Worm (Caenorhabditis elegans) whole organism, early embryonic: ENCODE results near the gene T09A5.15.

Experiments
- B0310.2 ChIP-seq: sonication (generic microtip); optimal IDR thresholded peaks from 2 replicates; lab custom pipeline; 2016; ENCODE audit warnings: mild to moderate bottlenecking, missing genetic modification characterization, missing compliant biosample characterization
- F13C5.2 ChIP-seq: sonication (generic microtip); optimal IDR thresholded peaks from 2 replicates; lab custom pipeline; 2017; ENCODE audit warnings: mild to moderate bottlenecking, missing genetic modification characterization, inconsistent platforms, missing compliant biosample characterization
- aly-1 ChIP-seq: sonication (generic microtip); optimal IDR thresholded peaks from 2 replicates; lab custom pipeline; 2016; ENCODE audit warnings: missing genetic modification characterization, missing compliant biosample characterization
- ama-1 ChIP-seq: fragments of 150-350 bp; optimal IDR thresholded peaks from 2 replicates; lab custom pipeline; 2014
- ceh-13 ChIP-seq: fragments of 200-800 bp; sonication (Bioruptor generic); optimal IDR thresholded peaks from 2 replicates; lab custom pipeline; 2018; ENCODE audit warnings: mild to moderate bottlenecking, missing genetic modification characterization, missing compliant biosample characterization
- ceh-36 ChIP-seq: sonication (generic microtip); optimal IDR thresholded peaks from 2 replicates; lab custom pipeline; 2016; ENCODE audit warnings: missing genetic modification characterization, inconsistent platforms, missing compliant biosample characterization
- ets-7 ChIP-seq: sonication (generic microtip); optimal IDR thresholded peaks from 2 replicates; lab custom pipeline; 2016; ENCODE audit warnings: missing genotype, missing genetic modification characterization, missing compliant biosample characterization
- flt-1 ChIP-seq: fragments of 200-800 bp; sonication (Bioruptor generic); IDR thresholded peaks from 2 replicates; pipeline ENCODE4 v1.3.6; 2022; ENCODE audit warnings: missing genetic modification characterization, missing compliant biosample characterization
- hmbx-1 ChIP-seq: sonication (generic microtip); optimal IDR thresholded peaks from 2 replicates; lab custom pipeline; 2016; ENCODE audit warnings: mild to moderate bottlenecking, missing genetic modification characterization, missing compliant biosample characterization
- hmg-4 ChIP-seq: fragments of 200-800 bp; sonication (Bioruptor generic); optimal IDR thresholded peaks from 2 replicates; lab custom pipeline; 2018; ENCODE audit warnings: mild to moderate bottlenecking, missing genetic modification characterization, missing compliant biosample characterization
- hnd-1 ChIP-seq: sonication (generic microtip); optimal IDR thresholded peaks from 2 replicates; lab custom pipeline; 2016; ENCODE audit warnings: missing genetic modification characterization, missing compliant biosample characterization
- pes-1 ChIP-seq: fragments of 200-800 bp; sonication (Bioruptor generic); IDR thresholded peaks from 2 replicates; pipeline ENCODE4 v1.3.6; 2022; ENCODE audit warnings: missing genetic modification reagents, missing genetic modification characterization, missing compliant biosample characterization
- scrt-1 ChIP-seq: fragments of 200-800 bp; sonication (Bioruptor generic); IDR thresholded peaks from 2 replicates; pipeline ENCODE4 v1.3.6; 2022; ENCODE audit warnings: missing genetic modification characterization, missing compliant biosample characterization
- sea-1 ChIP-seq: fragments of 200-800 bp; sonication (Bioruptor generic); conservative IDR thresholded peaks from 2 replicates; pipeline ENCODE4 v1.3.6; 2022; ENCODE audit warnings: missing genetic modification characterization, missing compliant biosample characterization
- tbx-11 ChIP-seq: fragments of 200-800 bp; sonication (Bioruptor generic); IDR thresholded peaks from 2 replicates; pipeline ENCODE4 v1.3.6; 2022; ENCODE audit warnings: missing genetic modification characterization, missing compliant biosample characterization
- tbx-37 ChIP-seq: fragments of 200-800 bp; sonication (Bioruptor generic); conservative IDR thresholded peaks from 2 replicates; pipeline ENCODE4 v1.3.6; 2022; ENCODE audit warnings: missing genetic modification reagents, missing genetic modification characterization, missing compliant biosample characterization
- tra-4 ChIP-seq: sonication (generic microtip); optimal IDR thresholded peaks from 2 replicates; lab custom pipeline; 2017; ENCODE audit warnings: missing genetic modification characterization, missing compliant biosample characterization

T09A5.15 gene

DNA sequence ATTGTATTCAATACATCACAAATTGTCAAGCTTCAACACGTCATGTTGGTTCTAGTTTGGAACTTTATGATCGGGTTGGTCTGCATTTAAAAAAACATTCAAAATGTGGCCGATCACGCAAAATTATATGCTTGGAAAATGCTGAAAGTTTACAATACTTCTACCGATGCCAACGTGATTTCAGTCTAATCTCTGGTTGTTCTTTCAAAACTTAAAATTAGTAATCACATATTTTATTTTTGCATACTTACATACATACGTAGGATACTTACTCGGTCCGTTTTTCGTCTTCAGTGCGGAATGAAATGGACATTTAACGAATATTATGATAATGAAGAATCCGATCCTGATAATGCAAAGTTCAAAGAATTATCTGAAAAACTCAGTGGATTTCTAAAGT, 32.7 kb upstream of the T09A5.15 start, which contains the start of gene srw-62:
Gene srw-62 (plus strand): TSS at position 301 of the 400 bp plus-strand sequence.
- TF ChIP-seq flt-1 (GFP tag; lab: Robert Waterston, UW) (no peak), ceh-36 (no peak), ets-7 (tag; lab: Kevin White, UChicago) (no peak), hmg-4 (GFP tag; lab: Kevin White, UChicago) (no peak), sea-1 (no peak), ama-1 (lab: Kevin White, UChicago) (no peak), aly-1 (no peak)

DNA sequence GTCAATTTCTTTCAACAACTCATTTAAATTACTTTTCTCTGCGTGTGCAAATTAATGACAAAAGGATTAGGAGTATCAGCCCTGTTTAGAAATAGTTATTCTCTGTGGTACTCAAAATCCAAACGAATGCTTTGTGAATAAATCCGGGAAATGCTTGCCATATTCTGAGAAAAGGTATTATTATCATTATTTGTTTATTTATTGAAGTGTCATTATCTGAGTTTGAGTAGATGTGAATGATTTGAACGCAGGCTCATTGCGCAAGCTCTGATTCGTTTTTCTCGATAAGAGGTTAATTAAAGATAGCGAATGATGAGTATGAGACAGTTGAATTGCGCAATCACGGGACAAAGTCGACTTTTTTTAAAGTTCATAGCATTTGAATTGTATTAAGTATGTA, 29.9 kb upstream of the T09A5.15 start:
- TF ChIP-seq tbx-37 (GFP tag; lab: Robert Waterston, UW) (no peak), tbx-11 (no peak), flt-1 (GFP tag; lab: Robert Waterston, UW) (no peak)

DNA sequence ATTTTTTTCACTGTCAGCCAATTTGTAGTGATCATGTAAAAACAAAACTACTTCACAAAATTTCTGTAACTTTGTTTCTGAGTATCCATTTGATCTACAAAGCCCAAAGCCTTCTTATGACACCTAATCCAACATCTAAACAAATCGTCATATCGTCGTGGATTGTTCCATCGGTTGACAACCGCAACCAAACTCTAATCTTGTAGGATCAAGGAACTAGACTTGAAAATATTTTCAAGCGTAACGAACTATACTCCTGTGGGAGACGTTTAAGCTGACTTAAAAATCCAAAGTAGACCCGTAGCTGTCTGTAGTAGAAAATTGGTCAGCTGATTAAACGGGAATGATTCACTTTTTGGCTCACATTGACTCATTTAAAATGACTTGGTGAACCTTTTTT, 28.1 kb upstream of the T09A5.15 start:
- TF ChIP-seq scrt-1 (GFP tag; lab: Robert Waterston, UW) (no peak), sea-1 (no peak)

DNA sequence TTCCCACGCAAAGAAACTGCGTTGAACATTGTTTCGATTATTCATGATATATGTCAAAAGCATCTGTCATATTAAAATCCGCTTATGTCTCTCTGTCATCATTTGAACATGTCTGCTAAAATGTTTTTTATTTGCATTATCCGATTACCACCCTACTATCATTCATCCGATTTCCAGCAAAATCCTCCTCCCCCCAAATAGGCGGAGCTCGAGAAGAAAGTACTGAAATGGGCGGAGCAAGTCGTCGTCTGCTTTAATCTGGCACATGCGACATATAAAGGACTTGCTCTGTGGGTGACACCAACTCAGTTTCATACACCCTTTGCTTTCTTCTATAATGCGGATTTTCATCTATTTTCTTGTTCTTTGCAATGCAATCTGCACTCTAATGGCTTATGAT, 25.7 kb upstream of the T09A5.15 start, which contains the start of gene T09A5.14:
Gene T09A5.14 (plus strand): TSS at position 301 of the 400 bp plus-strand sequence.
- TF ChIP-seq hmbx-1 (no peak), tbx-11 (no peak)

DNA sequence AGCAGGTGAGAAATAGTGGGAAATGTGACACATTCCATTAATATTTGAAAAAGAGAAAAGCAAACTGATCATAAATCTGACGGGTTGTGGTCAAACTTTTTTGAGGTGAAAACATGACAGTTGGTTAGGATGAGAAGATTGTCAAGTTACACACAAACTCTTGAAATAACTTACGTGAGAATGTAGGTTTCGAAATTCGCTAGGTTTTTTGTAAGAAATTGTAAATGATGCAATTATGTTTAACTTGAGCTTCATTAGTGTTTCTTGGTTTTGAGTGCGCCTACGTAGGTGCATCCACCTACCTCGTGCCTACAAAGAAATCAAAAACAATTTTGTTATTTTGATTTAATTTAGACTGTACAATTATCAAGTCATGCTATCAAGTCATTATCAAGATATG, 22.4 kb upstream of the T09A5.15 start, which contains the start of gene cex-2:
Gene cex-2 (minus strand): TSS at position 101 of the 400 bp plus-strand sequence.
- no peak for TF ChIP-seq F13C5.2
- TF ChIP-seq sea-1 = no peak
- TF ChIP-seq ceh-13 = no peak

DNA sequence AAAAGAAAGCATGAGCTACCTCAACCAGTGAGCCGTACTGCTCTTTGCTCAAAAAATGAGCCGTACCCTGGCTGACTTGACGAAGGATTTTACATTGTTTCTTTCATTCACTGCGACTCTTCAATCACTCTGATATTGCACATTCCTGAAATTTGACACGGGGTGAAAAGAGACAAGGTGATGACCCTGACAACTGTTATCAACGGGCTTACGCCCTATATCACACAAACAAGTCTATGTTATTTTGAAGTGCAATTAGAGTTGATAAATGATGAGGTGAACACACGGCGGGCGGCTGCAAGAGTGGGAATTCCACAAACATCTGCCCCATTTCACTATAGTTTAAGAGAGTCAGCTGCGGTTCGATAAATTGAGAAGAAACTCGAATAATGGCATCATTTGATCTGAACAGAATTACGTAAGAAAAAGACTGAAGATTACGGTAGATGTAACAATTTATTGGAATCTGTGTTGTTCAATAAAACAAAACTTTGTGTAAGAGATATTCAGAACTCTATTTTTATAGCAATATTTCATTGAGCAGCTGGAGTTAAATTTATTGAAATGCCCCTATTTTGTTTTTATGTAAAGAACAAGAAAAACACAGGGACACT, 21.0 kb upstream of the T09A5.15 start:
- TF ChIP-seq tra-4 (tag; lab: Kevin White, UChicago) (no peak), pes-1 (GFP tag; lab: Robert Waterston, UW) (no peak), ceh-13 (no peak)

DNA sequence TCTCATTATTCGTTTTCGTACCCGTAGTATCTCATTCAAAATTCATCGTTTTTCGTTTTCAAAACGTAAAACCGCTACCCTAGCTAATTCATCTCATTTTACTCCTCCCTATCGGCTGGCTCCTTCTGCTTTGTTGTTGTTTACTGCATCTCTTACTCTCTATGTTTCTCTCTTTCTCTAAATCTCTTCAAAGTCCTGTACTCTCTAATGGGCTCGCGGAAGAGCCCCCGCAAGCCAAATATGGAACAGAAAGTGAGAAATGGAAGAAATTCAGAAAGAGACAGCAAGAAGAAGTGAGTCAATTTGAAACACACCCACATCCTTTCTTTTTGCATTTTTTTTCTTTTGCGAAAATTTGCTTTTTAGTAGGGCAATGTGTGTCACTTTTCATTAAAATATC, 19.1 kb upstream of the T09A5.15 start:
- TF ChIP-seq tra-4 (tag; lab: Kevin White, UChicago) = no peak
- no peak for TF ChIP-seq tbx-37 (GFP tag; lab: Robert Waterston, UW)
- TF ChIP-seq sea-1 = no peak

DNA sequence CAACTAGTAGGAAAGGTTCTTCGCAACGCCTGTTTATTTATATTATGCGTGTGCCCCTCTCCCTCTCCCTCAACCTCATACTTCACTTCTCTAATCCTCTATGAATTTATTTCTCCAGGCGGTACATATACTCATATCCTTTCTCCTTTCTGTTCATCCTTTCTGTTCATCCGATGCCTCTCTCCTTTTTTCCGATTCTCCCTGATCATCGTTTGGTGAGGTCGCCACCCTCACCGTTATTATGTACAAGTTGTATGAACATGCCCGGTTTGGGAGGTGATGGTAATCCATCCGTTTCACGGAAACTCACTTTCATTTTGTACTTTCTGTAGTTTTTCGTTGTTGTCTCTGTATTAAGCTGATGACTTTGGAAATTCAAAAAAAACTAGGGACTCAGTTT, 18.1 kb upstream of the T09A5.15 start:
- TF ChIP-seq hmbx-1 (no peak), F13C5.2 (peak; percentile 18)

DNA sequence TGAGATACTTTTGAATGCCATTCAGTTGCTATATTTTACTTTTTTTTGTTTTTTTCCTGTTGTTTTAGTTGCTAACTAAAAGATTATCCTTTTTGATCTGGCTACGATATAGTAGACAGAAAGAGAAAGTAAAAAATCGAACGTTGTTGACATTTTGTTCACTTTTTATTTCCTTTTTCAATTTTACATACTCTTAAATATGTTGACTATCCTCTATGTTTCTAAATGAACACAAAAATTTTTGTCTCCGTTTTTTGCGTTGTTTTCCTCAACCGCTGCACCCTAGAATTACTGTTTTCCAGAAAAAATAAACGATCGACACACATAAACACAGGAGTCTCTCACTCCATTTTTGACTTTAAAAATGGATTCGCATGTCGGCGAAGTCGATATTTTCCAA, 15.7 kb upstream of the T09A5.15 start, which contains the start of gene klp-3:
Gene klp-3 (plus strand): TSS at position 301 of the 400 bp plus-strand sequence.
- TF ChIP-seq scrt-1 (GFP tag; lab: Robert Waterston, UW) = no peak
- no peak for TF ChIP-seq hmg-4 (GFP tag; lab: Kevin White, UChicago)
- no peak for TF ChIP-seq sea-1

DNA sequence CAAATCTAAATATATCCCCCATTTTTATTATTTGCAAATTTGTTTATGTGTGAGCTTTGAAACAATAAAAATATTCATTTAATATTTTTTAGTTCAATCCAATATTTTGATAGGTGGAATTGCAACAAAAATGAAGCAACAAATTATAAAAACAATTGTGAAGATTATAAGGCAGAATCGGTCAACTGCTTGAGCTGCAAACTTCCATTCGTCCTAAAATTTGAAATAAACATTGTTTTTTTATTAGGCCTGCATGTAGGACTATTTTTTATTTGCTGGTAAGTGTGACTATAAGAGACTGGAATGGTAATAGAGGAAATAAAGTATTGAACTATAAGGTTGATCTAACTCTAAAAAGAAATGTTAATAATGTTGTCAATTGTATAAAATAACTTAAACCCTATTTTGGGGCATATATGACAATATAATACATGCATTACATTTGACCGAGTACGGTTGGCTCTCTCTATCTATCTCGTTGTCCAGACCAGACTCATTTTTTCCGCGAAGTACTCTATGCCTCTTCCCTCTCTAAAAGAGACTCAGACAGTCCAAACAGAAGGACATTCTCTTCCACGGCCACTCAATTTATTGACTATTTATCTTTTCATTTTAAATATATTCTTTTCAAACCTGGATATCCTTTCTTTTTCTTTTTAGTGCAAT, 12.1 kb upstream of the T09A5.15 start, which contains the start of gene T09A5.4:
Gene T09A5.4 (plus strand): TSS at position 616 of the 666 bp plus-strand sequence.
- no peak for TF ChIP-seq ceh-36
- no peak for TF ChIP-seq hnd-1 (tag; lab: Kevin White, UChicago)
- TF ChIP-seq B0310.2 (tag; lab: Kevin White, UChicago) = no peak

DNA sequence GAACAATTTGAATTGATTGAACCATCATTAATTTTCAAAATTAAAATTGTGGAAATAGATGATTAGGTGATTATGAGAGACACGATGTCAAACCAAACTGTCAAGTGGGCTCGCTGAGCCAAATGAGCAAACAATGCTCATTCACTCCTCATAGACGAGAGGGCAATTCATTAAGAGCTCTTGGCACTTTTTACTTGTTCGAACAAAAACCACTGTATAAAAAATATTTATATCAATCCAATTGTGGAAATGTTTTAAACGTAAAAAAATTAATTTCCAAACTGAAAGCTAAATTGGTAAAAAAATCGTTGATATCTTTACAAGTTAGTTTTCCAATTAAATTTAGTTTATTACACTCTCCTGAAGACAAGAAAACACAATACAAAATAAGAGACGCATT, 8.1 kb upstream of the T09A5.15 start, which contains the start of gene acr-7:
Gene acr-7 (minus strand): TSS at position 101 of the 400 bp plus-strand sequence.
- TF ChIP-seq tra-4 (tag; lab: Kevin White, UChicago) = no peak
- no peak for TF ChIP-seq tbx-11
